In genomic region chr3R:10677245-10677902, dm6 we compare ENCODE assay signal across 1 fruit fly cellular context.
TF ChIP-seq lines count a peak whose summit lies in the region.

TSS of gene CG6465 (minus strand) at chr3R:10677251.

TF ChIP-seq in whole organism, embryonic, 481 proteins besides CTCF, POLR2A, EP300 and RAD21 (continued from another document and continues in another):
- TF ChIP-seq HHEX (GFP tag; optimal IDR thresholded peaks at IDR 0.05; lab: Kevin White, UChicago) (no peak), org-1 (GFP tag; optimal IDR thresholded peaks at IDR 0.05; lab: Kevin White, UChicago) (no peak), CG1647 (GFP tag; optimal IDR thresholded peaks at IDR 0.05; lab: Kevin White, UChicago) (no peak), Blimp-1 (GFP tag; optimal IDR thresholded peaks at IDR 0.05; lab: Kevin White, UChicago) (peak; percentile 33), ken (GFP tag; IDR thresholded peaks at IDR 0.05; lab: Robert Waterston, UW) (no peak), CG17359 (tag; optimal IDR thresholded peaks at IDR 0.05; lab: Kevin White, UChicago) (no peak), esg (GFP tag; conservative IDR thresholded peaks at IDR 0.05; lab: Robert Waterston, UW) (no peak), ara (GFP tag; IDR thresholded peaks at IDR 0.05; lab: Robert Waterston, UW) (no peak), Sry-δ (GFP tag; optimal IDR thresholded peaks at IDR 0.05; lab: Kevin White, UChicago) (no peak), CG7987 (GFP tag; optimal IDR thresholded peaks at IDR 0.05; lab: Kevin White, UChicago) (peak; percentile 6), Fer2 (tag; optimal IDR thresholded peaks at IDR 0.05; lab: Kevin White, UChicago) (no peak), so (GFP tag; IDR thresholded peaks at IDR 0.05; lab: Robert Waterston, UW) (no peak), lilli (GFP tag; optimal IDR thresholded peaks at IDR 0.05; lab: Kevin White, UChicago) (no peak), CG12155 (GFP tag; optimal IDR thresholded peaks at IDR 0.05; lab: Kevin White, UChicago) (no peak), mld (GFP tag; IDR thresholded peaks at IDR 0.05; lab: Robert Waterston, UW; ENCODE audit: partially characterized antibody) (no peak), unc-4 (GFP tag; IDR thresholded peaks at IDR 0.05; lab: Robert Waterston, UW; ENCODE audit: partially characterized antibody) (0 out of 2 replicates have a peak, but pooled peaks have one; percentile 20), sqz (GFP tag; optimal IDR thresholded peaks at IDR 0.05; lab: Kevin White, UChicago) (peak; percentile 18), jigr1 (GFP tag; IDR thresholded peaks at IDR 0.05; lab: Robert Waterston, UW) (no peak), E2f2 (GFP tag; IDR thresholded peaks at IDR 0.05; lab: Robert Waterston, UW) (peak; percentile 47; the same call in 1 of the 2 replicates), CG6813 (GFP tag; optimal IDR thresholded peaks at IDR 0.05; lab: Kevin White, UChicago) (no peak), lola (GFP tag; optimal IDR thresholded peaks at IDR 0.05; lab: Kevin White, UChicago) (no peak), tin (GFP tag; optimal IDR thresholded peaks at IDR 0.05; lab: Kevin White, UChicago) (no peak), CG16813 (GFP tag; IDR thresholded peaks at IDR 0.05; lab: Robert Waterston, UW; ENCODE audit: partially characterized antibody) (no peak; the same call in 2 of the 3 replicates), CG6654 (GFP tag; optimal IDR thresholded peaks at IDR 0.05; lab: Kevin White, UChicago) (no peak), Awh (GFP tag; IDR thresholded peaks at IDR 0.05; lab: Robert Waterston, UW) (no peak), TFAM (GFP tag; optimal IDR thresholded peaks at IDR 0.05; lab: Kevin White, UChicago) (no peak), Dp (GFP tag; optimal IDR thresholded peaks at IDR 0.05; lab: Kevin White, UChicago) (peak; percentile 48), Xrp1 (GFP tag; IDR thresholded peaks at IDR 0.05; lab: Robert Waterston, UW) (peak; percentile 32; the same call in 1 of the 2 replicates), twi (tag; optimal IDR thresholded peaks at IDR 0.05; lab: Kevin White, UChicago) (no peak), Pdp1 (GFP tag; optimal IDR thresholded peaks at IDR 0.05; lab: Kevin White, UChicago) (peak; percentile 12 to 85), fu2 (GFP tag; optimal IDR thresholded peaks at IDR 0.05; lab: Kevin White, UChicago) (no peak), CG5180 (GFP tag; optimal IDR thresholded peaks at IDR 0.05; lab: Kevin White, UChicago) (no peak), CkIIα-i1 (GFP tag; IDR thresholded peaks at IDR 0.05; lab: Robert Waterston, UW) (no peak), CG43689 (GFP tag; IDR thresholded peaks at IDR 0.05; lab: Robert Waterston, UW) (no peak), Nf-YB (GFP tag; optimal IDR thresholded peaks at IDR 0.05; lab: Kevin White, UChicago) (peak; percentile 10), gfzf (GFP tag; optimal IDR thresholded peaks at IDR 0.05; lab: Kevin White, UChicago) (peak; percentile 27), CG12299 (tag; optimal IDR thresholded peaks at IDR 0.05; lab: Kevin White, UChicago) (no peak), sr (GFP tag; IDR thresholded peaks at IDR 0.05; lab: Robert Waterston, UW) (no peak), tll (GFP tag; optimal IDR thresholded peaks at IDR 0.05; lab: Kevin White, UChicago) (no peak), lmd (GFP tag; IDR thresholded peaks at IDR 0.05; lab: Robert Waterston, UW) (peak; percentile 17; the same call in 1 of the 2 replicates), odd (GFP tag; optimal IDR thresholded peaks at IDR 0.05; lab: Kevin White, UChicago) (no peak), Dll (GFP tag; IDR thresholded peaks at IDR 0.05; lab: Robert Waterston, UW; ENCODE audit: partially characterized antibody) (no peak), NfI (GFP tag; optimal IDR thresholded peaks at IDR 0.05; lab: Kevin White, UChicago) (no peak), Vsx1 (GFP tag; optimal IDR thresholded peaks at IDR 0.05; lab: Kevin White, UChicago) (no peak), phol (tag; optimal IDR thresholded peaks at IDR 0.05; lab: Kevin White, UChicago) (peak; percentile 14), kay (GFP tag; optimal IDR thresholded peaks at IDR 0.05; lab: Kevin White, UChicago) (no peak), Scr (GFP tag; IDR thresholded peaks at IDR 0.05; lab: Robert Waterston, UW; ENCODE audit: partially characterized antibody) (peak; percentile 27), CG15269 (tag; optimal IDR thresholded peaks at IDR 0.05; lab: Kevin White, UChicago) (no peak), wor (GFP tag; IDR thresholded peaks at IDR 0.05; lab: Robert Waterston, UW) (no peak), CG9797 (GFP tag; optimal IDR thresholded peaks at IDR 0.05; lab: Kevin White, UChicago) (no peak), CG14050 (GFP tag; IDR thresholded peaks at IDR 0.05; lab: Robert Waterston, UW) (no peak), Spps (tag; optimal IDR thresholded peaks at IDR 0.05; lab: Kevin White, UChicago) (no peak), emc (GFP tag; optimal IDR thresholded peaks at IDR 0.05; lab: Kevin White, UChicago) (no peak), CG31224 (GFP tag; IDR thresholded peaks at IDR 0.05; lab: Robert Waterston, UW) (no peak), CG2678 (tag; optimal IDR thresholded peaks at IDR 0.05; lab: Kevin White, UChicago) (peak; percentile 47), Dip3 (GFP tag; optimal IDR thresholded peaks at IDR 0.05; lab: Kevin White, UChicago) (no peak), CG8089 (GFP tag; optimal IDR thresholded peaks at IDR 0.05; lab: Kevin White, UChicago) (no peak), ab (GFP tag; optimal IDR thresholded peaks at IDR 0.05; lab: Kevin White, UChicago) (no peak), fru (optimal IDR thresholded peaks at IDR 0.05; lab: Kevin White, UChicago) (no peak), Adf1 (GFP tag; IDR thresholded peaks at IDR 0.05; lab: Robert Waterston, UW) (no peak), ham (GFP tag; IDR thresholded peaks at IDR 0.05; lab: Robert Waterston, UW) (no peak), CoRest (tag; optimal IDR thresholded peaks at IDR 0.05; lab: Kevin White, UChicago) (peak; percentile 18), CG10462 (GFP tag; optimal IDR thresholded peaks at IDR 0.05; lab: Kevin White, UChicago) (no peak), nom (GFP tag; optimal IDR thresholded peaks at IDR 0.05; lab: Kevin White, UChicago) (no peak), CG11696 (GFP tag; IDR thresholded peaks at IDR 0.05; lab: Robert Waterston, UW) (no peak), cas (GFP tag; IDR thresholded peaks at IDR 0.05; lab: Robert Waterston, UW) (no peak), Dbx (GFP tag; IDR thresholded peaks at IDR 0.05; lab: Robert Waterston, UW) (no peak), NFAT (GFP tag; IDR thresholded peaks at IDR 0.05; lab: Robert Waterston, UW) (no peak), CG34376 (GFP tag; optimal IDR thresholded peaks at IDR 0.05; lab: Kevin White, UChicago) (peak; percentile 38), Ets65A (GFP tag; lab: Kevin White, UChicago) (peak; percentile 73), croc (GFP tag; conservative IDR thresholded peaks at IDR 0.05; lab: Robert Waterston, UW) (no peak), CG32767 (GFP tag; IDR thresholded peaks at IDR 0.05; lab: Robert Waterston, UW) (no peak), CG7357 (GFP tag; IDR thresholded peaks at IDR 0.05; lab: Robert Waterston, UW) (0 out of 3 replicates have a peak, but pooled peaks have one; percentile 29), Max (GFP tag; optimal IDR thresholded peaks at IDR 0.05; lab: Kevin White, UChicago) (no peak), knrl (GFP tag; IDR thresholded peaks at IDR 0.05; lab: Robert Waterston, UW; ENCODE audit: partially characterized antibody) (peak; percentile 70; the same call in 2 of the 3 replicates), CG13624 (GFP tag; optimal IDR thresholded peaks at IDR 0.05; lab: Kevin White, UChicago) (peak; percentile 40), CG4820 (GFP tag; optimal IDR thresholded peaks at IDR 0.05; lab: Kevin White, UChicago) (no peak), cad (GFP tag; optimal IDR thresholded peaks at IDR 0.05; lab: Kevin White, UChicago) (no peak), Ravus (GFP tag; IDR thresholded peaks at IDR 0.05; lab: Robert Waterston, UW) (no peak), CG11695 (GFP tag; IDR thresholded peaks at IDR 0.05; lab: Robert Waterston, UW) (no peak), CG18011 (GFP tag; optimal IDR thresholded peaks at IDR 0.05; lab: Kevin White, UChicago) (no peak), toy (GFP tag; IDR thresholded peaks at IDR 0.05; lab: Robert Waterston, UW) (no peak), CG8478 (optimal IDR thresholded peaks at IDR 0.05; lab: Kevin White, UChicago) (peak; percentile 87), ash1 (GFP tag; optimal IDR thresholded peaks at IDR 0.05; lab: Kevin White, UChicago) (no peak), nerfin-1 (tag; optimal IDR thresholded peaks at IDR 0.05; lab: Kevin White, UChicago) (no peak), eve (GFP tag; optimal IDR thresholded peaks at IDR 0.05; lab: Kevin White, UChicago) (peak in 1 of 2 experiments; percentile 79), Xbp1 (GFP tag; optimal IDR thresholded peaks at IDR 0.05; lab: Kevin White, UChicago) (no peak), Trl (optimal IDR thresholded peaks at IDR 0.05; lab: Kevin White, UChicago) (no peak), Trl (GFP tag; optimal IDR thresholded peaks at IDR 0.05; lab: Kevin White, UChicago) (no peak), CG14710 (tag; optimal IDR thresholded peaks at IDR 0.05; lab: Kevin White, UChicago) (peak; percentile 4), CG32772 (GFP tag; IDR thresholded peaks at IDR 0.05; lab: Robert Waterston, UW) (no peak), ato (GFP tag; IDR thresholded peaks at IDR 0.05; lab: Robert Waterston, UW; ENCODE audit: partially characterized antibody) (no peak), gcm (GFP tag; optimal IDR thresholded peaks at IDR 0.05; lab: Kevin White, UChicago) (no peak), fd102C (GFP tag; optimal IDR thresholded peaks at IDR 0.05; lab: Kevin White, UChicago) (no peak), maf-S (GFP tag; optimal IDR thresholded peaks at IDR 0.05; lab: Kevin White, UChicago) (no peak), Mrtf (GFP tag; IDR thresholded peaks at IDR 0.05; lab: Robert Waterston, UW) (no peak), CG6254 (GFP tag; optimal IDR thresholded peaks at IDR 0.05; lab: Kevin White, UChicago) (no peak), zfh2 (GFP tag; optimal IDR thresholded peaks at IDR 0.05; lab: Kevin White, UChicago) (no peak), oc (tag; optimal IDR thresholded peaks at IDR 0.05; lab: Kevin White, UChicago) (no peak), NK7.1 (GFP tag; optimal IDR thresholded peaks at IDR 0.05; lab: Kevin White, UChicago) (no peak), dysf (GFP tag; IDR thresholded peaks at IDR 0.05; lab: Robert Waterston, UW) (peak; percentile 62; the same call in 2 of the 3 replicates), Poxn (GFP tag; IDR thresholded peaks at IDR 0.05; lab: Robert Waterston, UW) (no peak), Aef1 (GFP tag; IDR thresholded peaks at IDR 0.05; lab: Robert Waterston, UW) (no peak), danr (GFP tag; IDR thresholded peaks at IDR 0.05; lab: Robert Waterston, UW) (no peak), CG1792 (GFP tag; optimal IDR thresholded peaks at IDR 0.05; lab: Kevin White, UChicago) (peak; percentile 42), CG6689 (GFP tag; IDR thresholded peaks at IDR 0.05; lab: Robert Waterston, UW) (0 out of 2 replicates have a peak, but pooled peaks have one; percentile 19), Deaf1 (tag; optimal IDR thresholded peaks at IDR 0.05; lab: Kevin White, UChicago) (peak; percentile 61), CG4424 (GFP tag; optimal IDR thresholded peaks at IDR 0.05; lab: Kevin White, UChicago) (no peak), tgo (GFP tag; IDR thresholded peaks at IDR 0.05; lab: Robert Waterston, UW) (peak; percentile 22; the same call in 1 of the 3 replicates), Mes4 (GFP tag; optimal IDR thresholded peaks at IDR 0.05; lab: Kevin White, UChicago) (no peak), Sox100B (GFP tag; optimal IDR thresholded peaks at IDR 0.05; lab: Kevin White, UChicago) (no peak), bigmax (GFP tag; optimal IDR thresholded peaks at IDR 0.05; lab: Kevin White, UChicago) (no peak), CG18476 (GFP tag; optimal IDR thresholded peaks at IDR 0.05; lab: Kevin White, UChicago) (no peak), CG2129 (GFP tag; IDR thresholded peaks at IDR 0.05; lab: Robert Waterston, UW; ENCODE audit: partially characterized antibody) (no peak), CG10979 (tag; optimal IDR thresholded peaks at IDR 0.05; lab: Kevin White, UChicago) (peak; percentile 26), Atf6 (GFP tag; IDR thresholded peaks at IDR 0.05; lab: Robert Waterston, UW) (no peak), mam (GFP tag; optimal IDR thresholded peaks at IDR 0.05; lab: Kevin White, UChicago) (no peak), CG10431 (GFP tag; optimal IDR thresholded peaks at IDR 0.05; lab: Kevin White, UChicago) (no peak), Myb (GFP tag; optimal IDR thresholded peaks at IDR 0.05; lab: Kevin White, UChicago) (peak; percentile 84), Abd-B (GFP tag; optimal IDR thresholded peaks at IDR 0.05; lab: Kevin White, UChicago) (peak; percentile 57), CG9437 (GFP tag; optimal IDR thresholded peaks at IDR 0.05; lab: Kevin White, UChicago) (no peak), E2f1 (GFP tag; IDR thresholded peaks at IDR 0.05; lab: Robert Waterston, UW) (0 out of 2 replicates have a peak, but pooled peaks have one; percentile 44), ems (GFP tag; optimal IDR thresholded peaks at IDR 0.05; lab: Kevin White, UChicago) (no peak), CG8359 (GFP tag; optimal IDR thresholded peaks at IDR 0.05; lab: Kevin White, UChicago; ENCODE audit: borderline replicate concordance) (no peak), Hr78 (GFP tag; optimal IDR thresholded peaks at IDR 0.05; lab: Kevin White, UChicago) (peak in 1 of 2 experiments; percentile 51), cg (GFP tag; optimal IDR thresholded peaks at IDR 0.05; lab: Kevin White, UChicago) (no peak), CG4360 (GFP tag; IDR thresholded peaks at IDR 0.05; lab: Robert Waterston, UW) (no peak), ind (GFP tag; optimal IDR thresholded peaks at IDR 0.05; lab: Kevin White, UChicago) (no peak), CG15073 (GFP tag; optimal IDR thresholded peaks at IDR 0.05; lab: Kevin White, UChicago) (no peak), kni (GFP tag; optimal IDR thresholded peaks at IDR 0.05; lab: Kevin White, UChicago) (peak; percentile 62), sna (GFP tag; IDR thresholded peaks at IDR 0.05; lab: Robert Waterston, UW; ENCODE audit: partially characterized antibody) (no peak), unpg (GFP tag; optimal IDR thresholded peaks at IDR 0.05; lab: Kevin White, UChicago) (peak; percentile 11), Dip2 (GFP tag; IDR thresholded peaks at IDR 0.05; lab: Robert Waterston, UW) (no peak), CG33557 (GFP tag; optimal IDR thresholded peaks at IDR 0.05; lab: Kevin White, UChicago) (no peak), bab2 (GFP tag; optimal IDR thresholded peaks at IDR 0.05; lab: Kevin White, UChicago) (peak; percentile 5), stc (GFP tag; IDR thresholded peaks at IDR 0.05; lab: Robert Waterston, UW) (no peak)
